Worm (Caenorhabditis elegans) whole organism, L3 larva: Measurements from ENCODE around the gene F59A1.11.

ENCODE experiments used
- R02D3.7 ChIP-seq: fragments of 150-350 bp; optimal IDR thresholded peaks from 2 replicates; lab custom pipeline; 2014; ENCODE audit warnings: missing biosample characterization, missing genetic modification characterization
- ama-1 ChIP-seq: fragments of 150-350 bp; optimal IDR thresholded peaks from 2 replicates; lab custom pipeline; 2018
- ceh-16 ChIP-seq: sonication (generic microtip); optimal IDR thresholded peaks from 2 replicates; lab custom pipeline; 2017; ENCODE audit warnings: missing biosample characterization, missing genetic modification characterization
- ceh-28 ChIP-seq: fragments of 150-350 bp; optimal IDR thresholded peaks from 2 replicates; lab custom pipeline; 2014; ENCODE audit warnings: missing biosample characterization, missing genetic modification reagents, missing genetic modification characterization
- ceh-82 ChIP-seq: fragments of 150-350 bp; optimal IDR thresholded peaks from 2 replicates; lab custom pipeline; 2014; ENCODE audit warnings: missing biosample characterization, missing genetic modification characterization
- ceh-9 ChIP-seq: sonication (generic microtip); optimal IDR thresholded peaks from 2 replicates; lab custom pipeline; 2018; ENCODE audit warnings: missing biosample characterization, missing genetic modification characterization
- daf-12 ChIP-seq: fragments of 150-350 bp; optimal IDR thresholded peaks from 2 replicates; lab custom pipeline; 2014; ENCODE audit warnings: missing biosample characterization, missing genetic modification reagents, missing genetic modification characterization
- elt-2 ChIP-seq: sonication (generic microtip); optimal IDR thresholded peaks from 2 replicates; lab custom pipeline; 2016; ENCODE audit warnings: missing genetic modification reagents, mild to moderate bottlenecking, missing genetic modification characterization, missing compliant biosample characterization
- elt-3 ChIP-seq, 3 experiments: fragments of 150-350 bp in 1 of 3; sonication (generic microtip) in 2 of 3; optimal IDR thresholded peaks; 2 replicates in 2 of 3; 4 replicates in 1 of 3; lab custom pipeline; 2014 to 2017; ENCODE audit warnings: missing biosample characterization in 3 of 3, missing genetic modification characterization in 3 of 3
- eor-1 ChIP-seq, 2 experiments: fragments of 150-350 bp; optimal IDR thresholded peaks; 2 replicates each; lab custom pipeline; 2014 to 2018; ENCODE audit warnings: missing biosample characterization in 2 of 2, missing genetic modification characterization in 2 of 2
- hmg-11 ChIP-seq: sonication (generic microtip); optimal IDR thresholded peaks from 2 replicates; lab custom pipeline; 2016; ENCODE audit warnings: missing genetic modification characterization, missing compliant biosample characterization
- jun-1 ChIP-seq: fragments of 150-350 bp; optimal IDR thresholded peaks from 2 replicates; lab custom pipeline; 2014; ENCODE audit warnings: missing biosample characterization, missing genetic modification reagents, missing genetic modification characterization
- lin-15B ChIP-seq: fragments of 150-350 bp; optimal IDR thresholded peaks from 2 replicates; lab custom pipeline; 2014; ENCODE audit warnings: missing biosample characterization, missing genetic modification characterization
- lin-39 ChIP-seq: fragments of 150-350 bp; optimal IDR thresholded peaks from 2 replicates; lab custom pipeline; 2018; ENCODE audit warnings: missing biosample characterization, missing genetic modification reagents, missing genetic modification characterization
- mml-1 ChIP-seq: fragments of 150-350 bp; sonication (generic microtip); optimal IDR thresholded peaks from 3 replicates; lab custom pipeline; 2014; ENCODE audit warnings: missing biosample characterization, missing genetic modification characterization
- nfya-1 ChIP-seq: sonication (generic microtip); optimal IDR thresholded peaks from 2 replicates; lab custom pipeline; 2017; ENCODE audit warnings: missing genetic modification characterization, mild to moderate bottlenecking, missing compliant biosample characterization, antibody characterized with exemption, moderate library complexity; ENCODE audit not compliant: insufficient read depth
- nhr-11 ChIP-seq: fragments of 150-350 bp; optimal IDR thresholded peaks from 2 replicates; lab custom pipeline; 2014; ENCODE audit warnings: missing biosample characterization, missing genetic modification characterization
- nhr-237 ChIP-seq: fragments of 150-350 bp; optimal IDR thresholded peaks from 2 replicates; lab custom pipeline; 2014; ENCODE audit warnings: missing biosample characterization, missing genetic modification characterization
- nhr-25 ChIP-seq: sonication (generic microtip); optimal IDR thresholded peaks from 2 replicates; lab custom pipeline; 2017; ENCODE audit warnings: missing biosample characterization, missing genetic modification characterization
- nhr-28 ChIP-seq: fragments of 150-350 bp; optimal IDR thresholded peaks from 2 replicates; lab custom pipeline; 2014; ENCODE audit warnings: missing biosample characterization, missing genetic modification characterization
- nhr-43 ChIP-seq: sonication (generic microtip); optimal IDR thresholded peaks from 2 replicates; lab custom pipeline; 2016; ENCODE audit warnings: mild to moderate bottlenecking, missing genetic modification characterization, missing compliant biosample characterization; ENCODE audit not compliant: poor library complexity, severe bottlenecking
- nhr-76 ChIP-seq: fragments of 150-350 bp; sonication (generic microtip); optimal IDR thresholded peaks from 5 replicates; lab custom pipeline; 2014; ENCODE audit warnings: missing biosample characterization, missing genetic modification characterization
- nhr-77 ChIP-seq: fragments of 150-350 bp; optimal IDR thresholded peaks from 2 replicates; lab custom pipeline; 2014; ENCODE audit warnings: missing biosample characterization, missing genetic modification characterization
- pha-4 ChIP-seq: fragments of 150-350 bp; optimal IDR thresholded peaks from 2 replicates; lab custom pipeline; 2014; ENCODE audit warnings: missing biosample characterization, missing genetic modification reagents, missing genetic modification characterization
- pqm-1 ChIP-seq: fragments of 150-350 bp; optimal IDR thresholded peaks from 2 replicates; lab custom pipeline; 2017; ENCODE audit warnings: missing biosample characterization, missing genetic modification characterization, inconsistent platforms
- sea-2 ChIP-seq: fragments of 150-350 bp; sonication (generic microtip); optimal IDR thresholded peaks from 4 replicates; lab custom pipeline; 2014; ENCODE audit warnings: missing biosample characterization, missing genetic modification reagents, missing genetic modification characterization
- skn-1 ChIP-seq: fragments of 150-350 bp; optimal IDR thresholded peaks from 2 replicates; lab custom pipeline; 2014; ENCODE audit warnings: missing biosample characterization, missing genetic modification characterization
- snpc-4 ChIP-seq: fragments of 150-350 bp; optimal IDR thresholded peaks from 2 replicates; lab custom pipeline; 2014; ENCODE audit warnings: missing biosample characterization, missing genetic modification characterization
- tbx-2 ChIP-seq: sonication (generic microtip); optimal IDR thresholded peaks from 2 replicates; lab custom pipeline; 2016; ENCODE audit warnings: mild to moderate bottlenecking, missing genetic modification characterization, missing compliant biosample characterization
- unc-39 ChIP-seq: sonication (generic microtip); optimal IDR thresholded peaks from 4 replicates; lab custom pipeline; 2017; ENCODE audit warnings: missing biosample characterization, missing genetic modification characterization
- zag-1 ChIP-seq: fragments of 150-350 bp; optimal IDR thresholded peaks from 2 replicates; lab custom pipeline; 2014; ENCODE audit warnings: missing biosample characterization, missing genetic modification characterization
- ztf-11 ChIP-seq: fragments of 150-350 bp; optimal IDR thresholded peaks from 2 replicates; lab custom pipeline; 2014; ENCODE audit warnings: missing biosample characterization, missing genetic modification characterization

The F59A1.11 gene

DNA sequence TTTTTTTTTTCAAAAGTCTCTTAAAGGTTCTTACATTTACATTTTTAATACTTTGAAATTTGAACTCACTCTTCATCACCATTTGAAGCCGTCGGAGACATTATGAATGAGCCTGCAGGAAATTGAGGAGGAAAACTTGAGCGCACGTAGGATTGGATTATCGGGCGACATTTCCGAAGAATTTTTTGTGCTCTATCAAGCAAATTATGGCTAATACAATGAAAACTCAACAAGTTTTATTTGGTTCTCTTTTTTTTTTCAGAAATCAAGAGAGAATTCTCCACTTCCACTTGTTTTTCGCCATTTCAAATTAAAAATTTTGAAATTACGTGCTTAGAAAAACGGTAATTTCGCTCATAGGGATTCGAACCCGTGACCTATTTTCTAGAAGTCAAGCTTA lies 1.9 kb upstream of the F59A1.11 start, which contains the start of gene F59A1.12:
TSS of gene F59A1.12 (minus strand) at position 101 of the 400 bp plus-strand sequence.
- TF ChIP-seq lin-15B: no peak
- TF ChIP-seq nhr-43: no peak
- no peak for TF ChIP-seq nhr-11 (tag; lab: Kevin White, UChicago)
- no peak for TF ChIP-seq nfya-1 (tag; lab: Kevin White, UChicago)
- TF ChIP-seq R02D3.7 (tag; lab: Kevin White, UChicago): no peak
- TF ChIP-seq daf-12: no peak
- no peak for TF ChIP-seq ceh-28 (tag; lab: Kevin White, UChicago)
- TF ChIP-seq nhr-76 (tag; lab: Kevin White, UChicago): no peak
- no peak for TF ChIP-seq eor-1 (tag; optimal IDR thresholded peaks at IDR 0.05; lab: Kevin White, UChicago)
- TF ChIP-seq elt-3 (tag; optimal IDR thresholded peaks at IDR 0.05; lab: Kevin White, UChicago): no peak
- TF ChIP-seq nhr-237 (tag; lab: Kevin White, UChicago): no peak
- no peak for TF ChIP-seq tbx-2 (tag; lab: Kevin White, UChicago)
- no peak for TF ChIP-seq pha-4 (tag; lab: Kevin White, UChicago)
- TF ChIP-seq unc-39 (tag; lab: Kevin White, UChicago): no peak
- TF ChIP-seq jun-1 (tag; lab: Kevin White, UChicago): no peak
- no peak for TF ChIP-seq skn-1 (tag; lab: Kevin White, UChicago)
- TF ChIP-seq ceh-82 (tag; lab: Kevin White, UChicago): no peak
- no peak for TF ChIP-seq mml-1 (tag; lab: Kevin White, UChicago)
- TF ChIP-seq ceh-16 (tag; lab: Kevin White, UChicago): no peak
- TF ChIP-seq zag-1: no peak

DNA sequence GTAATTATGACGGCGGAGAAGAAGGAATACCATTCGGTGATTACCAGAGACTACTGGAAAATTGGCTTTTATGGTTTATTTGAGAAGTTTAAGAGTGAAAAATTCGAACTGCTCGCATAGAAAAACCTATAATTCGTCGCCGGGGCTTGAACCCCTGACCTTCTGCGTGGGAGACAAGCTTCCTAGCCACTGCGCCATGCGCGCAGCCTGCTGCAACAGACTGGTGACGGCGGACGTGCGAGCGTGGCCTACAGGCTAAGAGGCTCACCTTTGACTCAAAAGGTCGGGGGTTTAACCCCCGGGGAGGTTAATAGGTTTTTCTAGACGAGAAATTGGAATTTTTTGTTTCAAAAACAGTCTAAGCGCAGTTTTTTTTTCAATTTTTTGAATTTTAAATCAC lies 1.4 kb downstream of the F59A1.11 start:
- no peak for TF ChIP-seq ama-1

DNA sequence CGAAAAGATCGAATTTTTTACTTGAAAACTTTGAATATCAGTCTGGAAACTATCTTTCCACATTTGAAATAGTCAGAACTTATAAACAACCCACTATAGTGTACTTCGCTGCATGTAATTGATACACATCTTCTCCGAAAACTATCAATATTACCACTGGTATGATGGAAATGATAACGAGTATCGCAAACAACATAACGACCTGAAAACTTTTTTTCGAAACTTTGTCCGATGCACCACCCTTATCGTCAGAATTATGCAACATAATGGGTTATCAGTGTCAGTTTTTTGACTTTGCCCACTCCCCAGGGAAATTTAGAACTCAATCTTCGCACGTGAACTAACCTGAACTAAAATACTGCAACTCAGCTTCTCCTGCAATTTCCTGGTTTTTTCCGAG lies 3.5 kb downstream of the F59A1.11 start:
- TF ChIP-seq pqm-1 (tag; lab: Kevin White, UChicago) (peak; percentile 81), skn-1 (tag; lab: Kevin White, UChicago) (no peak), elt-2 (tag; lab: Kevin White, UChicago) (peak; percentile 96)

DNA sequence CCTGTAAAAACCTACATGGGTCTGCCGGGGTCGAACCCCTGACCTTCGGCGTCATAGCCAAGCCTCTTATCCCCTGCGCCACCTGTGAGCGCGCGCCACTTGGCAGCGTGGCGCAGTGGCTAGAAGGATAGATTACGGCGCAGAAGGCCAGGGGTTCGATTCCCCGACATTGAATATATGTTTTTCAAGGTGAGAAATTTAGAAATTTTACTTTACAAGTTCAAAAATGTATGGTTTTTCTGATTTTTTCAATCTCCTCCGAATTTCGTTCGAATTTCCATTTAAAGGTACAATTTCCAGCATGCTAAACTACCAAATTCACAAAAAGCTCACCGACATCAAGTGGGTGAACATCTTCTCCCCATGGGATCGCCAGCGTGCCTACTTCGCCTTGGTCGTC lies 5.8 kb downstream of the F59A1.11 start, which contains the start of gene dgat-2:
TSS of gene dgat-2 (plus strand) at position 301 of the 400 bp plus-strand sequence.
- TF ChIP-seq nhr-25 (no peak), nhr-43 (no peak)

DNA sequence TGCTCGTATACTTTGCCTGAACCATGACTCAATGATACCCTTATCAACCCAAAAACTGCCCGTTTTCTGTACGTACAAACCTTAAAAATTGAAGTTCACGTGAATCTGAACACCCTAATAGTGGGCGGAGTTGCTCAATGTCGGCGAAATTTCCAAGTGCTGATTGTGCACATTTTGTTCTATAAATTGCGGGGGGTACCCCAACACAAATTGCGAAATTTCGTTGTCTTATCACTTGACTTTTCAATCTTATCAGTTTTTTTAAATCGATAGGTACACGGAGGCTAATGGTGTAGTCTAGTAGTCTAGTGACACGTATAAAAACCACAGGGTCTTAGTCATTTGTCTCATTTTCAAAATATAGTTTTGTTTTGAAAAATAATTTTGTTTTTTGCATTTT lies 6.6 kb downstream of the F59A1.11 start, which contains the start of gene fbxa-108:
TSS of gene fbxa-108 (minus strand) at position 158 of the 400 bp plus-strand sequence.
- TF ChIP-seq nhr-237 (tag; lab: Kevin White, UChicago): no peak
- TF ChIP-seq pqm-1 (tag; lab: Kevin White, UChicago): peak; percentile 99
- no peak for TF ChIP-seq eor-1 (tag; optimal IDR thresholded peaks at IDR 0.05; lab: Kevin White, UChicago)
- no peak for TF ChIP-seq nhr-28
- peak; percentile 100 for TF ChIP-seq elt-2 (tag; lab: Kevin White, UChicago)
- peak; percentile 14 for TF ChIP-seq snpc-4 (tag; lab: Kevin White, UChicago)
- TF ChIP-seq pha-4 (tag; lab: Kevin White, UChicago): peak; percentile 71
- TF ChIP-seq ceh-28 (tag; lab: Kevin White, UChicago): peak; percentile 60
- TF ChIP-seq nhr-76 (tag; lab: Kevin White, UChicago): no peak
- TF ChIP-seq R02D3.7 (tag; lab: Kevin White, UChicago): no peak
- TF ChIP-seq jun-1 (tag; lab: Kevin White, UChicago): peak; percentile 87

DNA sequence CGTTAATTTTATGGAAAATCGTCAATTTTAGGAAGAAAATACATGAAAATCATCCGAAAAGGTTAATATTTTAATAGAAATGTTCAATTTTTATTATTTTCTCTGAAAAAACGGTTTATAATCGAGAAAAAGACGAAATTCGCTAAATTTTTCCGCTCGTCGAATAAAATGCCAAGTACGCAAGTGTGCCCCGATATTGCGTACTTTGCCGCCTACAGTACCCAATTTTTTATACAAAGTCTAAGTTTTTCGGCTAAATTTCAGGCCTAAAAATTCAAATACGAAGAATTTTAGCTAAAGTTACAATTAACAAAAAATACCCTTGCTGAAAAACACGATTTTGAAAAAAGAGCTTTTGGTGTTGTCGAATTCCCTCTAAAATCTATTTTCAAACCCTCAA lies 7.0 kb downstream of the F59A1.11 start:
- TF ChIP-seq daf-12 (no peak), hmg-11 (tag; lab: Kevin White, UChicago) (no peak), pha-4 (tag; lab: Kevin White, UChicago) (no peak), ceh-16 (tag; lab: Kevin White, UChicago) (no peak), nhr-77 (no peak), sea-2 (GFP tag; lab: Kevin White, UChicago) (no peak), ceh-28 (tag; lab: Kevin White, UChicago) (no peak), eor-1 (tag; optimal IDR thresholded peaks at IDR 0.05; lab: Kevin White, UChicago) (no peak)

DNA sequence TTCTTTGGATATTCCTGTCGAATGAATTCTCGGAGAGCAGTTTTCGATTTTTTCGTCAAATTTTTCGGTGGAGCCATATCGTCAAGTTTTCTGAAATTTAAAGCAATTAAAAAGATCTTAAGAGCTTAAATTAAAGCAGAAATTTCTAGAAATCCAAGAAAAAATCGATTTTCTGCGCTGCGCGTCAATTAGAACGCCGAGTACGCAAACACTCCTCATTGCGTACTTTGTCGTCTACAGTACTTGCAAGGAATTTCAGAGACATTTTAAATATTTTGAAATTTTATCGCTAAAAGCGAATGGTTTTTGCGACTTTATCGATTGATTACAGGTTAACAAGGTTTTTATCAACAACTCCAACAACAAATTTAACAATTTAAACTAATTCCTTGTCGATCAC lies 10.6 kb downstream of the F59A1.11 start:
- TF ChIP-seq lin-39 (tag; lab: Kevin White, UChicago): no peak
- TF ChIP-seq nhr-11 (tag; lab: Kevin White, UChicago): no peak
- no peak for TF ChIP-seq sea-2 (GFP tag; lab: Kevin White, UChicago)
- no peak for TF ChIP-seq unc-39 (tag; lab: Kevin White, UChicago)
- TF ChIP-seq elt-3 (tag; optimal IDR thresholded peaks at IDR 0.05; lab: Kevin White, UChicago): no peak
- TF ChIP-seq ceh-9 (tag; lab: Kevin White, UChicago): no peak
- TF ChIP-seq pha-4 (tag; lab: Kevin White, UChicago): no peak
- TF ChIP-seq ceh-28 (tag; lab: Kevin White, UChicago): no peak
- no peak for TF ChIP-seq tbx-2 (tag; lab: Kevin White, UChicago)
- no peak for TF ChIP-seq eor-1 (tag; optimal IDR thresholded peaks at IDR 0.05; lab: Kevin White, UChicago)
- TF ChIP-seq ztf-11 (tag; lab: Kevin White, UChicago): no peak
- no peak for TF ChIP-seq pqm-1 (tag; lab: Kevin White, UChicago)
- no peak for TF ChIP-seq ama-1
- TF ChIP-seq snpc-4 (tag; lab: Kevin White, UChicago): no peak
- TF ChIP-seq, all 47 proteins: peak for 0
